Worm (Caenorhabditis elegans): ENCODE measurements around the gene C39E9.7.

DNA sequence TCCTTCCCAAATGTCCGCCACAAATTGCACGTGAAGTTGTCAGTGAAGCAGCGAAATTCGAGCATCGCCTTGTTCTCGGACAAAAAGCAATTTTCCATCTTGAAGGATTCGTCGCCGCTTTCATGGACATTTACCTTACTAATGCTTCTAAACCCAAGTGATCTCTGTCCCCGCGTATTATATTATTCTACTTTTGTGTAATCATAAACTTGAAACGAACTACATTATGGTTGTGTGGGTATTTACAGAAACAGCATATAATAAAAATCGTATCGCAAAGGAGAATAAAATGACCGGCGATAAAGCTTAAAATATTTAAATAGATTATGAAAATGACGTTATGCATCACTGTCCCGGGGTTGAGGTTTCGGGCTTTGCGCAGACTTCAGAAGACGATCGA, 20.3 kb upstream of the C39E9.7 start:
- no peak for TF ChIP-seq sea-2 (GFP tag; IDR thresholded peaks at IDR 0.05)
- TF ChIP-seq ceh-58 (GFP tag; IDR thresholded peaks at IDR 0.05), result no peak
- TF ChIP-seq F10E7.11 (tag; optimal IDR thresholded peaks at IDR 0.05), result no peak
